Fruit fly (Drosophila melanogaster) whole organism, embryonic: Measurements from ENCODE around the gene peg.

Experiments
- Ada2b ChIP-seq: fragments of 200-800 bp; sonication (Bioruptor generic); IDR thresholded peaks from 2 replicates; pipeline ENCODE4 v1.3.6; 2022; ENCODE audit warnings: missing biosample characterization, missing genetic modification characterization
- CG11696 ChIP-seq: fragments of 200-800 bp; sonication (Bioruptor generic); IDR thresholded peaks from 2 replicates; pipeline ENCODE4 v1.3.6; 2022; ENCODE audit warnings: missing biosample characterization, missing genetic modification characterization
- CG11723 ChIP-seq: fragments of 200-800 bp; sonication (Bioruptor generic); optimal IDR thresholded peaks from 2 replicates; lab custom pipeline; 2017; ENCODE audit warnings: missing biosample characterization, mild to moderate bottlenecking, missing genetic modification characterization
- CG14014 ChIP-seq: fragments of 200-800 bp; sonication (Bioruptor generic); IDR thresholded peaks from 2 replicates; pipeline ENCODE4 v1.3.6; 2022; ENCODE audit warnings: missing biosample characterization, missing genetic modification characterization
- CG14710 ChIP-seq: fragments of 200-800 bp; sonication (Bioruptor generic); optimal IDR thresholded peaks from 3 replicates; lab custom pipeline; 2019; ENCODE audit warnings: missing biosample characterization, mild to moderate bottlenecking, missing genetic modification characterization, moderate library complexity
- CG14860 ChIP-seq: fragments of 200-800 bp; sonication (Bioruptor generic); IDR thresholded peaks from 3 replicates; pipeline ENCODE4 v1.3.6; 2022; ENCODE audit warnings: missing biosample characterization, missing genetic modification characterization; ENCODE audit not compliant: partially characterized antibody
- CG16813 ChIP-seq: fragments of 200-800 bp; sonication (Bioruptor generic); IDR thresholded peaks from 3 replicates; pipeline ENCODE4 v1.3.6; 2022; ENCODE audit warnings: missing biosample characterization, missing genetic modification characterization; ENCODE audit not compliant: partially characterized antibody
- CG2116 ChIP-seq: fragments of 200-800 bp; sonication (Bioruptor generic); optimal IDR thresholded peaks from 3 replicates; lab custom pipeline; 2018; ENCODE audit warnings: missing biosample characterization, mild to moderate bottlenecking, missing genetic modification characterization
- CG2120 ChIP-seq: fragments of 200-800 bp; sonication (Bioruptor generic); optimal IDR thresholded peaks from 3 replicates; lab custom pipeline; 2016; ENCODE audit warnings: missing biosample characterization, missing genetic modification characterization
- CG30403 ChIP-seq: fragments of 200-800 bp; sonication (Bioruptor generic); optimal IDR thresholded peaks from 3 replicates; lab custom pipeline; 2016; ENCODE audit warnings: missing biosample characterization, missing genetic modification characterization
- CG33213 ChIP-seq: fragments of 200-800 bp; sonication (Bioruptor generic); optimal IDR thresholded peaks from 3 replicates; lab custom pipeline; 2016; ENCODE audit warnings: missing biosample characterization, missing genetic modification characterization
- CG3407 ChIP-seq: fragments of 200-800 bp; sonication (Bioruptor generic); optimal IDR thresholded peaks from 2 replicates; lab custom pipeline; 2018; ENCODE audit warnings: missing biosample characterization, mild to moderate bottlenecking, missing genetic modification characterization
- CG43689 ChIP-seq: fragments of 200-800 bp; sonication (Bioruptor generic); IDR thresholded peaks from 2 replicates; pipeline ENCODE4 v1.3.6; 2022; ENCODE audit warnings: missing biosample characterization, missing genetic modification characterization
- CG4404 ChIP-seq: fragments of 200-800 bp; sonication (Bioruptor generic); IDR thresholded peaks from 2 replicates; pipeline ENCODE4 v1.3.6; 2022; ENCODE audit warnings: missing biosample characterization, missing genetic modification characterization
- CG5180 ChIP-seq: fragments of 200-800 bp; sonication (Bioruptor generic); optimal IDR thresholded peaks from 3 replicates; lab custom pipeline; 2017; ENCODE audit warnings: missing biosample characterization, missing genetic modification characterization, mild to moderate bottlenecking, moderate library complexity, missing genetic modification reagents
- CG8924 ChIP-seq: fragments of 200-800 bp; optimal IDR thresholded peaks from 3 replicates; lab custom pipeline; 2019; ENCODE audit warnings: missing biosample characterization, mild to moderate bottlenecking, missing genetic modification characterization, moderate library complexity
- CG8944 ChIP-seq: fragments of 200-800 bp; sonication (Bioruptor generic); optimal IDR thresholded peaks from 3 replicates; lab custom pipeline; 2016; ENCODE audit warnings: missing biosample characterization, missing genetic modification characterization
- CTCF ChIP-seq: fragments of 200-800 bp; sonication (Bioruptor generic); optimal IDR thresholded peaks from 2 replicates; lab custom pipeline; 2017; ENCODE audit warnings: missing biosample characterization, mild to moderate bottlenecking, missing genetic modification characterization, moderate library complexity
- Drgx ChIP-seq: fragments of 200-800 bp; sonication (Bioruptor generic); IDR thresholded peaks from 2 replicates; pipeline ENCODE4 v1.3.6; 2022; ENCODE audit warnings: missing biosample characterization, missing genetic modification characterization
- Ets65A ChIP-seq: fragments of 200-800 bp; sonication (Bioruptor generic); peaks from one replicate; lab custom pipeline; 2016; ENCODE audit warnings: missing biosample characterization, missing genetic modification characterization
- Gug ChIP-seq: fragments of 200-800 bp; sonication (Bioruptor generic); IDR thresholded peaks from 4 replicates; pipeline ENCODE4 v1.3.6; 2022; ENCODE audit warnings: missing biosample characterization, missing genetic modification characterization
- H15 ChIP-seq: fragments of 200-800 bp; sonication (Bioruptor generic); IDR thresholded peaks from 3 replicates; pipeline ENCODE4 v1.3.6; 2022; ENCODE audit warnings: missing biosample characterization, missing genetic modification characterization
- Hey ChIP-seq: fragments of 200-800 bp; sonication (Bioruptor generic); optimal IDR thresholded peaks from 3 replicates; lab custom pipeline; 2018; ENCODE audit warnings: missing biosample characterization, mild to moderate bottlenecking, missing genetic modification characterization
- NC2α ChIP-seq: fragments of 200-800 bp; sonication (Bioruptor generic); optimal IDR thresholded peaks from 2 replicates; lab custom pipeline; 2016; ENCODE audit warnings: missing biosample characterization, missing genetic modification characterization
- NfI ChIP-seq: fragments of 200-800 bp; sonication (Bioruptor generic); optimal IDR thresholded peaks from 3 replicates; lab custom pipeline; 2018; ENCODE audit warnings: missing biosample characterization, mild to moderate bottlenecking, missing genetic modification characterization, moderate library complexity
- Ravus ChIP-seq: fragments of 200-800 bp; sonication (Bioruptor generic); IDR thresholded peaks from 2 replicates; pipeline ENCODE4 v1.3.6; 2022; ENCODE audit warnings: missing biosample characterization, missing genetic modification characterization
- Rx ChIP-seq: fragments of 200-800 bp; sonication (Bioruptor generic); IDR thresholded peaks from 2 replicates; pipeline ENCODE4 v1.3.6; 2022; ENCODE audit warnings: missing biosample characterization, missing genetic modification characterization
- Sox102F ChIP-seq: fragments of 200-800 bp; sonication (Bioruptor generic); optimal IDR thresholded peaks from 2 replicates; lab custom pipeline; 2018; ENCODE audit warnings: missing biosample characterization, mild to moderate bottlenecking, missing genetic modification characterization, moderate library complexity
- Spps ChIP-seq: fragments of 200-800 bp; sonication (Bioruptor generic); optimal IDR thresholded peaks from 2 replicates; lab custom pipeline; 2018; ENCODE audit warnings: missing biosample characterization, mild to moderate bottlenecking, missing genetic modification characterization
- Xrp1 ChIP-seq: fragments of 200-800 bp; sonication (Bioruptor generic); IDR thresholded peaks from 2 replicates; pipeline ENCODE4 v1.3.6; 2022; ENCODE audit warnings: missing biosample characterization, missing genetic modification characterization
- bab2 ChIP-seq: fragments of 200-800 bp; sonication (Bioruptor generic); optimal IDR thresholded peaks from 2 replicates; lab custom pipeline; 2016; ENCODE audit warnings: missing biosample characterization, missing genetic modification characterization
- bsh ChIP-seq, 2 experiments: fragments of 200-800 bp; sonication (Bioruptor generic); optimal IDR thresholded peaks; 2 replicates each; lab custom pipeline; 2017 to 2018; ENCODE audit warnings: mild to moderate bottlenecking in 2 of 2, missing biosample characterization in 2 of 2, missing genetic modification characterization in 2 of 2, moderate library complexity in 1 of 2
- gem ChIP-seq: fragments of 200-800 bp; sonication (Bioruptor generic); optimal IDR thresholded peaks from 2 replicates; lab custom pipeline; 2019; ENCODE audit warnings: missing biosample characterization, mild to moderate bottlenecking, missing genetic modification characterization, moderate library complexity
- gsb ChIP-seq: fragments of 200-800 bp; sonication (Bioruptor generic); IDR thresholded peaks from 2 replicates; pipeline ENCODE4 v1.3.6; 2022; ENCODE audit warnings: missing biosample characterization, missing genetic modification characterization
- hbn ChIP-seq: fragments of 200-800 bp; sonication (Bioruptor generic); IDR thresholded peaks from 2 replicates; pipeline ENCODE4 v1.3.6; 2022; ENCODE audit warnings: missing biosample characterization, missing genetic modification characterization; ENCODE audit not compliant: partially characterized antibody
- her ChIP-seq: fragments of 200-800 bp; sonication (Bioruptor generic); optimal IDR thresholded peaks from 2 replicates; lab custom pipeline; 2016; ENCODE audit warnings: missing biosample characterization, missing genetic modification characterization
- lmd ChIP-seq: fragments of 200-800 bp; sonication (Bioruptor generic); IDR thresholded peaks from 2 replicates; pipeline ENCODE4 v1.3.6; 2022; ENCODE audit warnings: missing biosample characterization, missing genetic modification characterization
- maf-S ChIP-seq: fragments of 200-800 bp; sonication (Bioruptor generic); optimal IDR thresholded peaks from 2 replicates; lab custom pipeline; 2016; ENCODE audit warnings: missing biosample characterization, missing genetic modification characterization
- mirr ChIP-seq: fragments of 200-800 bp; sonication (Bioruptor generic); optimal IDR thresholded peaks from 3 replicates; lab custom pipeline; 2018; ENCODE audit warnings: missing biosample characterization, mild to moderate bottlenecking, missing genetic modification characterization
- mld ChIP-seq: fragments of 200-800 bp; sonication (Bioruptor generic); IDR thresholded peaks from 3 replicates; pipeline ENCODE4 v1.3.6; 2022; ENCODE audit warnings: missing biosample characterization, missing genetic modification characterization; ENCODE audit not compliant: partially characterized antibody
- nau ChIP-seq: fragments of 200-800 bp; sonication (Bioruptor generic); optimal IDR thresholded peaks from 3 replicates; lab custom pipeline; 2017; ENCODE audit warnings: missing biosample characterization, mild to moderate bottlenecking, missing genetic modification characterization, missing genetic modification reagents
- nerfin-2 ChIP-seq: fragments of 200-800 bp; sonication (Bioruptor generic); IDR thresholded peaks from 2 replicates; pipeline ENCODE4 v1.3.6; 2022; ENCODE audit warnings: missing biosample characterization, missing genetic modification characterization; ENCODE audit not compliant: partially characterized antibody
- nmo ChIP-seq: fragments of 200-800 bp; sonication (Bioruptor generic); optimal IDR thresholded peaks from 2 replicates; lab custom pipeline; 2018; ENCODE audit warnings: missing biosample characterization, mild to moderate bottlenecking, missing genetic modification characterization, moderate library complexity
- pb ChIP-seq: fragments of 200-800 bp; sonication (Bioruptor generic); optimal IDR thresholded peaks from 3 replicates; lab custom pipeline; 2016; ENCODE audit warnings: missing biosample characterization, missing genetic modification characterization
- pho ChIP-seq: fragments of 200-800 bp; sonication (Bioruptor generic); optimal IDR thresholded peaks from 2 replicates; lab custom pipeline; 2016; ENCODE audit warnings: missing biosample characterization, missing genetic modification characterization
- slou ChIP-seq: fragments of 200-800 bp; sonication (Bioruptor generic); optimal IDR thresholded peaks from 3 replicates; lab custom pipeline; 2016; ENCODE audit warnings: missing biosample characterization, missing genetic modification characterization
- ssp ChIP-seq: fragments of 200-800 bp; sonication (Bioruptor generic); IDR thresholded peaks from 2 replicates; pipeline ENCODE4 v1.3.6; 2022; ENCODE audit warnings: missing biosample characterization, missing genetic modification characterization
- stwl ChIP-seq: fragments of 200-800 bp; sonication (Bioruptor generic); optimal IDR thresholded peaks from 3 replicates; lab custom pipeline; 2018; ENCODE audit warnings: missing biosample characterization, mild to moderate bottlenecking, missing genetic modification characterization, moderate library complexity
- wek ChIP-seq: fragments of 200-800 bp; sonication (Bioruptor generic); optimal IDR thresholded peaks from 3 replicates; lab custom pipeline; 2018; ENCODE audit warnings: missing biosample characterization, mild to moderate bottlenecking, missing genetic modification characterization, moderate library complexity
- yki ChIP-seq: fragments of >200 bp; optimal IDR thresholded peaks from 3 replicates; lab custom pipeline; 2018
- zfh1 ChIP-seq: fragments of 200-800 bp; sonication (Bioruptor generic); IDR thresholded peaks from 3 replicates; pipeline ENCODE4 v1.3.6; 2022; ENCODE audit warnings: missing biosample characterization, missing genetic modification characterization

The peg gene

DNA sequence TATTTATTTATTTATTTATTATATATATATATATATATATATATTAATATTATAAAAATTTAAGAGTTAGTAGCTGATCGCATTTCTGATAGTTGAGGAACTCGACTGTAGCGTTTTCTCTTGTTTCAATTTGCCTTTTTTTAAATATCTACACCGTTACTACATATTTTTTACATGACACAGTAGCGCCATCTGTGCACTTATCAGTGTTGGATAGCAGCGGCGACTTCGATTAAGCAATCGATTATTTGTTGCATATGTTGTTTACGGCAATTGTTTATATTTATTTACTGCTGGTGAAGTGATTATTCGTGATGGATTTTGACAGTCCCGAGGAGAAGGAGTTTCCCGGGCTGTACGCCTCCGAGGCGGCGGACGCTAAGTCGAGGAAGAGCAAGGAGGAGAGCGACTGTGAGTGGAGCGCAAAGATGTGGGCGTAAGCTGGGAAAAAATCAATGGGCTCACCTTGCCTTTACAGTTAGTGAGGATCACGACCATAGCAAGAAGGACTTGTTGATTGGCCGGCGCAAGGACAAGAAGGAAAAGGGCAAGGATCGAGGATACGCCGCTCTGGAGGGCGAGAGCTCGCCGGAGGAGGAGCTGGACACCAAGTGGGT is 6.4 kb downstream of the peg start, which contains the start of gene Rlip (continued):
- TF ChIP-seq hbn (GFP tag; lab: Robert Waterston, UW) (peak; percentile 50), mld (peak; percentile 63; the same call in 1 of the 3 replicates), pb (GFP tag; lab: Kevin White, UChicago) (no peak), slou (GFP tag; lab: Kevin White, UChicago) (peak; percentile 50), CG11696 (GFP tag; lab: Robert Waterston, UW) (no peak), gsb (GFP tag; lab: Robert Waterston, UW) (no peak), CG30403 (peak; percentile 46), Hey (tag; lab: Kevin White, UChicago) (no peak), CG11723 (GFP tag; lab: Kevin White, UChicago) (no peak), NC2α (GFP tag; lab: Kevin White, UChicago) (no peak), wek (GFP tag; lab: Kevin White, UChicago) (no peak), Rx (GFP tag; lab: Robert Waterston, UW) (peak; percentile 57), CG8924 (tag; lab: Kevin White, UChicago) (peak; percentile 70), Gug (GFP tag; lab: Robert Waterston, UW) (peak; percentile 55; the same call in 2 of the 4 replicates), gem (tag; lab: Kevin White, UChicago) (peak; percentile 34), CG33213 (GFP tag; lab: Kevin White, UChicago) (peak; percentile 75), H15 (GFP tag; lab: Robert Waterston, UW) (peak; percentile 23; the same call in 1 of the 3 replicates), Ada2b (GFP tag; lab: Robert Waterston, UW) (no peak), nau (no peak), CG14014 (0 out of 2 replicates have a peak, but pooled peaks have one; percentile 17), Spps (no peak), Ravus (no peak), CG5180 (GFP tag; lab: Kevin White, UChicago) (no peak), CG2116 (GFP tag; lab: Kevin White, UChicago) (peak; percentile 65), Drgx (GFP tag; lab: Robert Waterston, UW) (peak; percentile 33; the same call in 1 of the 2 replicates), nmo (GFP tag; lab: Kevin White, UChicago) (peak; percentile 55), CG43689 (no peak), mirr (GFP tag; lab: Kevin White, UChicago) (peak; percentile 4), ssp (GFP tag; lab: Robert Waterston, UW) (peak; percentile 60), CTCF (peak; percentile 97), maf-S (no peak), CG2120 (GFP tag; lab: Kevin White, UChicago) (peak; percentile 56), bsh (GFP tag; optimal IDR thresholded peaks at IDR 0.05; lab: Kevin White, UChicago) (no peak), CG14710 (tag; lab: Kevin White, UChicago) (peak; percentile 57), Sox102F (peak; percentile 34), Xrp1 (GFP tag; lab: Robert Waterston, UW) (peak; percentile 40; the same call in 1 of the 2 replicates), NfI (GFP tag; lab: Kevin White, UChicago) (peak; percentile 46), yki (lab: Kevin White, UChicago) (no peak), lmd (GFP tag; lab: Robert Waterston, UW) (peak; percentile 47; the same call in 1 of the 2 replicates), stwl (tag; lab: Kevin White, UChicago) (peak; percentile 99), Ets65A (GFP tag; lab: Kevin White, UChicago) (peak; percentile 98), her (GFP tag; lab: Kevin White, UChicago) (peak; percentile 28), pho (GFP tag; lab: Kevin White, UChicago) (peak; percentile 42), bab2 (GFP tag; lab: Kevin White, UChicago) (peak; percentile 45), zfh1 (GFP tag; lab: Robert Waterston, UW) (peak; percentile 75), CG4404 (GFP tag; lab: Robert Waterston, UW) (no peak), nerfin-2 (GFP tag; lab: Robert Waterston, UW) (peak; percentile 37; the same call in 1 of the 2 replicates), CG3407 (GFP tag; lab: Kevin White, UChicago) (no peak), CG8944 (GFP tag; lab: Kevin White, UChicago) (peak; percentile 60), CG16813 (GFP tag; lab: Robert Waterston, UW) (peak; percentile 62), CG14860 (GFP tag; lab: Robert Waterston, UW) (0 out of 3 replicates have a peak, but pooled peaks have one; percentile 34)
